Fruit fly (Drosophila melanogaster) whole organism, embryonic: Measurements from ENCODE around the gene Rrp45.

Experiments
- Awh ChIP-seq: fragments of 200-800 bp; sonication (Bioruptor generic); IDR thresholded peaks from 2 replicates; pipeline ENCODE4, ENCODE4 v1.3.6; 2022; ENCODE audit warnings: missing biosample characterization, missing genetic modification characterization
- CG10274 ChIP-seq: fragments of 200-800 bp; sonication (Bioruptor generic); optimal IDR thresholded peaks from 3 replicates; lab custom pipeline; 2017; ENCODE audit warnings: missing biosample characterization, mild to moderate bottlenecking, missing genetic modification characterization
- CG11093 ChIP-seq: fragments of 200-800 bp; sonication (Bioruptor generic); IDR thresholded peaks from 3 replicates; pipeline ENCODE4 v1.3.6; 2022; ENCODE audit warnings: missing biosample characterization, missing genetic modification characterization
- CG12071 ChIP-seq: fragments of 200-800 bp; sonication (Bioruptor generic); optimal IDR thresholded peaks from 3 replicates; lab custom pipeline; 2018; ENCODE audit warnings: missing biosample characterization, mild to moderate bottlenecking, missing genetic modification characterization
- CG14965 ChIP-seq: fragments of 200-800 bp; sonication (Bioruptor generic); optimal IDR thresholded peaks from 2 replicates; lab custom pipeline; 2016; ENCODE audit warnings: missing biosample characterization, missing genetic modification characterization, borderline replicate concordance
- CG2678 ChIP-seq: fragments of 200-800 bp; sonication (Bioruptor generic); optimal IDR thresholded peaks from 3 replicates; lab custom pipeline; 2019; ENCODE audit warnings: missing biosample characterization, mild to moderate bottlenecking, missing genetic modification characterization, moderate library complexity
- CG30403 ChIP-seq: fragments of 200-800 bp; sonication (Bioruptor generic); optimal IDR thresholded peaks from 3 replicates; lab custom pipeline; 2016; ENCODE audit warnings: missing biosample characterization, missing genetic modification characterization
- CG33213 ChIP-seq: fragments of 200-800 bp; sonication (Bioruptor generic); optimal IDR thresholded peaks from 3 replicates; lab custom pipeline; 2016; ENCODE audit warnings: missing biosample characterization, missing genetic modification characterization
- CG3407 ChIP-seq: fragments of 200-800 bp; sonication (Bioruptor generic); optimal IDR thresholded peaks from 2 replicates; lab custom pipeline; 2018; ENCODE audit warnings: missing biosample characterization, mild to moderate bottlenecking, missing genetic modification characterization
- CG4820 ChIP-seq: fragments of 200-800 bp; sonication (Bioruptor generic); optimal IDR thresholded peaks from 3 replicates; lab custom pipeline; 2016; ENCODE audit warnings: missing biosample characterization, missing genetic modification characterization
- CG8765 ChIP-seq: fragments of 200-800 bp; sonication (Bioruptor generic); IDR thresholded peaks from 2 replicates; pipeline ENCODE4 v1.3.6; 2022; ENCODE audit warnings: missing biosample characterization, missing genetic modification characterization
- CG9727 ChIP-seq: fragments of 200-800 bp; sonication (Bioruptor generic); optimal IDR thresholded peaks from 3 replicates; lab custom pipeline; 2017; ENCODE audit warnings: missing biosample characterization, mild to moderate bottlenecking, missing genetic modification characterization
- Eip74EF ChIP-seq, 2 experiments: fragments of 200-800 bp in 1 of 2; fragments of >200 bp in 1 of 2; sonication (Bioruptor generic) in 1 of 2; optimal IDR thresholded peaks; 2 replicates each; lab custom pipeline; 2017 to 2019; ENCODE audit warnings: missing biosample characterization in 2 of 2, missing genetic modification characterization in 2 of 2, mild to moderate bottlenecking in 1 of 2, moderate library complexity in 1 of 2
- HLHmδ ChIP-seq: fragments of 200-800 bp; sonication (Bioruptor generic); optimal IDR thresholded peaks from 2 replicates; lab custom pipeline; 2018; ENCODE audit warnings: missing biosample characterization, mild to moderate bottlenecking, missing genetic modification characterization, moderate library complexity
- Poxn ChIP-seq: fragments of 200-800 bp; sonication (Bioruptor generic); IDR thresholded peaks from 2 replicates; pipeline ENCODE4 v1.3.6; 2022; ENCODE audit warnings: missing biosample characterization, missing genetic modification characterization
- ac ChIP-seq: fragments of 200-800 bp; sonication (Bioruptor generic); optimal IDR thresholded peaks from 3 replicates; lab custom pipeline; 2017; ENCODE audit warnings: missing biosample characterization, mild to moderate bottlenecking, missing genetic modification characterization
- ara ChIP-seq: fragments of 200-800 bp; sonication (Bioruptor generic); IDR thresholded peaks from 2 replicates; pipeline ENCODE4 v1.3.6; 2022; ENCODE audit warnings: missing biosample characterization, missing genetic modification characterization
- br ChIP-seq: fragments of >200 bp; optimal IDR thresholded peaks from 2 replicates; lab custom pipeline; 2017
- dan ChIP-seq: fragments of 200-800 bp; sonication (Bioruptor generic); IDR thresholded peaks from 2 replicates; pipeline ENCODE4 v1.3.6; 2022; ENCODE audit warnings: missing biosample characterization, missing genetic modification characterization
- dysf ChIP-seq: fragments of 200-800 bp; sonication (Bioruptor generic); IDR thresholded peaks from 3 replicates; pipeline ENCODE4 v1.3.6; 2022; ENCODE audit warnings: missing biosample characterization, missing genetic modification characterization
- ftz-f1 ChIP-seq: fragments of 200-800 bp; sonication (Bioruptor generic); optimal IDR thresholded peaks from 2 replicates; lab custom pipeline; 2016; ENCODE audit warnings: missing biosample characterization, missing genetic modification characterization
- gfzf ChIP-seq: fragments of 200-800 bp; sonication (Bioruptor generic); optimal IDR thresholded peaks from 2 replicates; lab custom pipeline; 2016; ENCODE audit warnings: missing biosample characterization, mild to moderate bottlenecking, missing genetic modification characterization, moderate library complexity
- peb ChIP-seq: fragments of 200-800 bp; sonication (Bioruptor generic); IDR thresholded peaks from 2 replicates; pipeline ENCODE4 v1.3.6; 2022; ENCODE audit warnings: missing biosample characterization, missing genetic modification characterization
- prd ChIP-seq, 3 experiments: fragments of >200 bp in 2 of 3; fragments of 200-800 bp in 1 of 3; sonication (Bioruptor generic) in 1 of 3; optimal IDR thresholded peaks in 2 of 3; IDR thresholded peaks in 1 of 3; 2 replicates in 2 of 3; 3 replicates in 1 of 3; pipeline versions ENCODE4 v1.3.6 to Lab custom; 2017 to 2022; ENCODE audit warnings: missing biosample characterization in 1 of 3, missing genetic modification characterization in 1 of 3
- slp2 ChIP-seq: fragments of 200-800 bp; sonication (Bioruptor generic); optimal IDR thresholded peaks from 2 replicates; lab custom pipeline; 2016; ENCODE audit warnings: missing biosample characterization, missing genetic modification characterization
- sob ChIP-seq: fragments of 200-800 bp; sonication (Bioruptor generic); IDR thresholded peaks from 2 replicates; pipeline ENCODE4 v1.3.6; 2022; ENCODE audit warnings: missing biosample characterization, missing genetic modification characterization
- wor ChIP-seq: fragments of 200-800 bp; sonication (Bioruptor generic); IDR thresholded peaks from 2 replicates; pipeline ENCODE4 v1.3.6; 2022; ENCODE audit warnings: missing biosample characterization, missing genetic modification characterization
- zf30C ChIP-seq: fragments of 200-800 bp; sonication (Bioruptor generic); optimal IDR thresholded peaks from 3 replicates; lab custom pipeline; 2018; ENCODE audit warnings: missing biosample characterization, mild to moderate bottlenecking, missing genetic modification characterization

Rrp45 gene

dm6 chrX:16742547-16742946 lies 48.5 kb downstream of the Rrp45 start, which contains the start of gene Twdlalpha:
Gene Twdlalpha (plus strand): TSS chrX:16742847.
- TF ChIP-seq CG8765 (GFP tag; lab: Robert Waterston, UW) = no peak
- TF ChIP-seq CG30403 (GFP tag; lab: Kevin White, UChicago) = no peak
- TF ChIP-seq prd (optimal IDR thresholded peaks at IDR 0.05; lab: Kevin White, UChicago) = no peak
- TF ChIP-seq prd (GFP tag; IDR thresholded peaks at IDR 0.05; lab: Robert Waterston, UW) = no peak
- no peak for TF ChIP-seq CG33213 (GFP tag; lab: Kevin White, UChicago)
- TF ChIP-seq dysf (GFP tag; lab: Robert Waterston, UW) = no peak
- no peak for TF ChIP-seq ara
- TF ChIP-seq CG12071 (GFP tag; lab: Kevin White, UChicago) = no peak
- no peak for TF ChIP-seq ftz-f1 (GFP tag; lab: Kevin White, UChicago)
- TF ChIP-seq peb (GFP tag; lab: Robert Waterston, UW) = no peak
- no peak for TF ChIP-seq gfzf (GFP tag; lab: Kevin White, UChicago)
- TF ChIP-seq zf30C (GFP tag; lab: Kevin White, UChicago) = no peak
- no peak for TF ChIP-seq ac (GFP tag; lab: Kevin White, UChicago)
- TF ChIP-seq Poxn (GFP tag; lab: Robert Waterston, UW) = no peak
- no peak for TF ChIP-seq CG9727
- TF ChIP-seq CG3407 (GFP tag; lab: Kevin White, UChicago) = no peak
- no peak for TF ChIP-seq slp2
- TF ChIP-seq CG14965 (GFP tag; lab: Kevin White, UChicago) = no peak
- TF ChIP-seq sob (GFP tag; lab: Robert Waterston, UW) = no peak
- TF ChIP-seq dan (GFP tag; lab: Robert Waterston, UW) = no peak
- TF ChIP-seq CG4820 (GFP tag; lab: Kevin White, UChicago) = no peak

- TF ChIP-seq CG11093 (GFP tag; lab: Robert Waterston, UW) = no peak
- TF ChIP-seq Awh (GFP tag; lab: Robert Waterston, UW) = no peak
- no peak for TF ChIP-seq CG8765 (GFP tag; lab: Robert Waterston, UW)
- TF ChIP-seq HLHmδ (GFP tag; lab: Kevin White, UChicago) = no peak
- no peak for TF ChIP-seq Eip74EF (GFP tag; optimal IDR thresholded peaks at IDR 0.05; lab: Kevin White, UChicago)
- TF ChIP-seq wor (GFP tag; lab: Robert Waterston, UW) = no peak
- TF ChIP-seq br = no peak
- no peak for TF ChIP-seq CG2678 (tag; lab: Kevin White, UChicago)
- no peak for TF ChIP-seq CG10274 (GFP tag; lab: Kevin White, UChicago)
These were observed 50.5 kb downstream of the Rrp45 start, which contains the start of gene CG32568 for dm6 chrX:16740606-16741005. Gene CG32568 (plus strand): TSS chrX:16740906.
